In the genomic region with DNA sequence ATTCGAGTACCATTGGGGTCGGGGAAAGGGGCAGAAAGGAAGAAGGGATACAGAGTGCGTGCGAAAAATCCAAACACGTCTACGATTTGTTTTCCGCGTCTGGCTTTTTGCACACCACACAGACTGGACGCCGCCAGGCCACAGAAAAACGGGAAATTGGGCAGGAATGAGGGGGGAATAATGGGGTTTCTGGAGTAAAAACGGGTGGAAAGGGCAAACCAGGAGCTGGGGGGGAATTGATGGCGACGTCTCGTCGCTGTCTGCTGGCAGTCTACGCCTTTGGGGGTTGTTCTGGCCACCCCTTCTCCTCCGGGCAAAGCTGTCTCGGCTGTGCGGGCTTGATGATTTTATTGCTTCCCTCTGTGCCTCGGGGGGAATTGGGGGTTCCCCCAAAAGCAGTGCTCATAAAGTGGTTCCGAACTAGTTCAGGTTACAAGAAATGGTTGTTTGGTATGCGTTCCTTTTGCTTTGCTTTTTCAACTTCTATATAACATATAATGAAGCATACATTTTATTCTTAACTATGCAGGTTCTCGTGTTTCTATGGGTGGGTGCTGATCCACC, we compare ENCODE assay signal across 2 fruit fly cellular contexts.
A peak's percentile ranks its signal among the peaks of the same experiment; 100 is the strongest.
TF ChIP-seq lines count a peak whose summit lies in the region.

No protein-coding gene starts in this region.

- no peak for TF ChIP-seq CTCF in whole organism, embryonic (GFP tag; optimal IDR thresholded peaks at IDR 0.05; lab: Kevin White, UChicago)

TF ChIP-seq in whole organism, embryonic, 481 proteins besides CTCF, POLR2A, EP300 and RAD21:
- TF ChIP-seq seq (GFP tag; IDR thresholded peaks at IDR 0.05; lab: Robert Waterston, UW) (peak; percentile 11; the same call in 1 of the 2 replicates), CG8944 (GFP tag; optimal IDR thresholded peaks at IDR 0.05; lab: Kevin White, UChicago) (no peak), sens (GFP tag; lab: Kevin White, UChicago) (peak; percentile 11), pnt (GFP tag; optimal IDR thresholded peaks at IDR 0.05; lab: Kevin White, UChicago) (no peak), org-1 (GFP tag; optimal IDR thresholded peaks at IDR 0.05; lab: Kevin White, UChicago) (no peak), Med (GFP tag; lab: Kevin White, UChicago) (peak; percentile 94), gt (GFP tag; IDR thresholded peaks at IDR 0.05; lab: Robert Waterston, UW) (no peak), CG15514 (GFP tag; optimal IDR thresholded peaks at IDR 0.05; lab: Kevin White, UChicago) (peak; percentile 96), Ptx1 (GFP tag; IDR thresholded peaks at IDR 0.05; lab: Robert Waterston, UW) (0 out of 2 replicates have a peak, but pooled peaks have one; percentile 10), dan (GFP tag; IDR thresholded peaks at IDR 0.05; lab: Robert Waterston, UW) (no peak), shn (GFP tag; optimal IDR thresholded peaks at IDR 0.05; lab: Kevin White, UChicago) (peak; percentile 18), CG8388 (GFP tag; optimal IDR thresholded peaks at IDR 0.05; lab: Kevin White, UChicago) (no peak), CG13894 (tag; optimal IDR thresholded peaks at IDR 0.05; lab: Kevin White, UChicago) (peak; percentile 2), abd-A (tag; optimal IDR thresholded peaks at IDR 0.05; lab: Kevin White, UChicago) (peak; percentile 94), crol (GFP tag; IDR thresholded peaks at IDR 0.05; lab: Robert Waterston, UW) (peak; percentile 56; the same call in 1 of the 2 replicates), CG17186 (GFP tag; optimal IDR thresholded peaks at IDR 0.05; lab: Kevin White, UChicago) (no peak)

TF ChIP-seq in whole organism, pupa, 21 proteins besides CTCF, POLR2A, EP300 and RAD21:
- peak; percentile 8 for TF ChIP-seq Snoo (tag; optimal IDR thresholded peaks at IDR 0.05; lab: Kevin White, UChicago)
- TF ChIP-seq rn (GFP tag; IDR thresholded peaks at IDR 0.05; lab: Robert Waterston, UW): 0 out of 2 replicates have a peak, but pooled peaks have one; percentile 6
- no peak for TF ChIP-seq CG12605 (GFP tag; IDR thresholded peaks at IDR 0.05; lab: Robert Waterston, UW)
